Worm (Caenorhabditis elegans) whole organism, L2 larva: ENCODE measurements around the gene K02C4.2.

Source experiments
- C34F6.9 ChIP-seq: fragments of 150-350 bp; optimal IDR thresholded peaks from 2 replicates; lab custom pipeline; 2014; ENCODE audit warnings: missing biosample characterization, missing genetic modification characterization
- F13H6.1 ChIP-seq: sonication (generic microtip); optimal IDR thresholded peaks from 2 replicates; lab custom pipeline; 2016; ENCODE audit warnings: missing genetic modification characterization, missing compliant biosample characterization
- R02D3.7 ChIP-seq: fragments of 150-350 bp; optimal IDR thresholded peaks from 2 replicates; lab custom pipeline; 2014; ENCODE audit warnings: missing biosample characterization, missing genetic modification characterization
- Y55F3AM.14 ChIP-seq: fragments of 200-800 bp; sonication (Bioruptor generic); optimal IDR thresholded peaks from 2 replicates; lab custom pipeline; 2018; ENCODE audit warnings: mild to moderate bottlenecking, missing genetic modification characterization, missing compliant biosample characterization
- ZK546.5 ChIP-seq: sonication (generic microtip); optimal IDR thresholded peaks from 2 replicates; lab custom pipeline; 2017; ENCODE audit warnings: missing biosample characterization, missing genetic modification characterization
- alr-1 ChIP-seq: fragments of 150-350 bp; optimal IDR thresholded peaks from 2 replicates; lab custom pipeline; 2014; ENCODE audit warnings: missing biosample characterization, missing genetic modification characterization
- aly-2 ChIP-seq: fragments of 150-350 bp; optimal IDR thresholded peaks from 2 replicates; lab custom pipeline; 2014; ENCODE audit warnings: missing biosample characterization, missing genetic modification characterization
- blmp-1 ChIP-seq: sonication (generic microtip); optimal IDR thresholded peaks from 2 replicates; lab custom pipeline; 2017; ENCODE audit warnings: missing genetic modification characterization, mild to moderate bottlenecking, missing compliant biosample characterization, antibody characterized with exemption, moderate library complexity; ENCODE audit not compliant: insufficient read depth
- ceh-16 ChIP-seq: fragments of 150-350 bp; optimal IDR thresholded peaks from 2 replicates; lab custom pipeline; 2014; ENCODE audit warnings: missing biosample characterization, missing genetic modification characterization
- ceh-82 ChIP-seq: fragments of 150-350 bp; optimal IDR thresholded peaks from 2 replicates; lab custom pipeline; 2014; ENCODE audit warnings: missing biosample characterization, missing genetic modification characterization
- crh-2 ChIP-seq: sonication (generic microtip); optimal IDR thresholded peaks from 2 replicates; lab custom pipeline; 2017; ENCODE audit warnings: missing biosample characterization, missing genetic modification characterization
- dmd-4 ChIP-seq: sonication (generic microtip); optimal IDR thresholded peaks from 2 replicates; lab custom pipeline; 2017; ENCODE audit warnings: missing biosample characterization, missing genetic modification characterization
- egl-27 ChIP-seq: sonication (generic microtip); optimal IDR thresholded peaks from 3 replicates; lab custom pipeline; 2017; ENCODE audit warnings: missing biosample characterization, missing genetic modification reagents, missing genetic modification characterization
- elt-3 ChIP-seq: sonication (generic microtip); optimal IDR thresholded peaks from 2 replicates; lab custom pipeline; 2017; ENCODE audit warnings: missing biosample characterization, missing genetic modification characterization
- fos-1 ChIP-seq: fragments of 150-350 bp; optimal IDR thresholded peaks from 2 replicates; lab custom pipeline; 2014; ENCODE audit warnings: missing biosample characterization, missing genetic modification characterization
- gmeb-1 ChIP-seq: fragments of 150-350 bp; optimal IDR thresholded peaks from 2 replicates; lab custom pipeline; 2014; ENCODE audit warnings: missing biosample characterization, missing genetic modification characterization
- lin-11 ChIP-seq: fragments of 150-350 bp; sonication (generic microtip); optimal IDR thresholded peaks from 2 replicates; lab custom pipeline; 2014; ENCODE audit warnings: missing biosample characterization, missing genetic modification characterization, inconsistent platforms, mixed read lengths
- lin-13 ChIP-seq: fragments of 150-350 bp; optimal IDR thresholded peaks from 2 replicates; lab custom pipeline; 2014; ENCODE audit warnings: missing biosample characterization, missing genetic modification reagents, missing genetic modification characterization
- lsy-2 ChIP-seq, 2 experiments: fragments of 150-350 bp in 1 of 2; sonication (generic microtip) in 1 of 2; optimal IDR thresholded peaks; 2 replicates each; lab custom pipeline; 2014 to 2017; ENCODE audit warnings: missing biosample characterization in 2 of 2, missing genetic modification characterization in 2 of 2
- mab-5 ChIP-seq: fragments of 150-350 bp; optimal IDR thresholded peaks from 2 replicates; lab custom pipeline; 2014; ENCODE audit warnings: missing biosample characterization, missing genetic modification characterization
- mdl-1 ChIP-seq, 2 experiments: fragments of 150-350 bp in 1 of 2; sonication (generic microtip) in 1 of 2; optimal IDR thresholded peaks; 2 replicates each; lab custom pipeline; 2017; ENCODE audit warnings: missing biosample characterization in 2 of 2, missing genetic modification characterization in 2 of 2
- nhr-10 ChIP-seq: sonication (generic microtip); optimal IDR thresholded peaks from 2 replicates; lab custom pipeline; 2017; ENCODE audit warnings: missing biosample characterization, missing genetic modification characterization
- nhr-12 ChIP-seq: fragments of 150-350 bp; optimal IDR thresholded peaks from 2 replicates; lab custom pipeline; 2014; ENCODE audit warnings: missing biosample characterization, missing genetic modification characterization
- nhr-129 ChIP-seq: fragments of 150-350 bp; optimal IDR thresholded peaks from 2 replicates; lab custom pipeline; 2014; ENCODE audit warnings: missing biosample characterization, missing genetic modification characterization
- nhr-21 ChIP-seq: fragments of 150-350 bp; optimal IDR thresholded peaks from 2 replicates; lab custom pipeline; 2014; ENCODE audit warnings: missing biosample characterization, missing genetic modification characterization
- nhr-23 ChIP-seq: fragments of 150-350 bp; optimal IDR thresholded peaks from 2 replicates; lab custom pipeline; 2014; ENCODE audit warnings: missing biosample characterization, missing genetic modification reagents, missing genetic modification characterization
- nhr-237 ChIP-seq: fragments of 150-350 bp; optimal IDR thresholded peaks from 2 replicates; lab custom pipeline; 2014; ENCODE audit warnings: missing biosample characterization, missing genetic modification characterization
- nhr-25 ChIP-seq: fragments of 150-350 bp; sonication (generic microtip); optimal IDR thresholded peaks from 3 replicates; lab custom pipeline; 2014; ENCODE audit warnings: missing biosample characterization, missing genetic modification characterization
- nhr-6 ChIP-seq: fragments of 150-350 bp; optimal IDR thresholded peaks from 2 replicates; lab custom pipeline; 2014; ENCODE audit warnings: missing biosample characterization, missing genetic modification characterization
- nhr-77 ChIP-seq: fragments of 150-350 bp; optimal IDR thresholded peaks from 2 replicates; lab custom pipeline; 2014; ENCODE audit warnings: missing biosample characterization, missing genetic modification characterization
- sma-3 ChIP-seq: sonication (generic microtip); optimal IDR thresholded peaks from 2 replicates; lab custom pipeline; 2016; ENCODE audit warnings: missing genetic modification reagents, missing genetic modification characterization, missing compliant biosample characterization
- sma-9 ChIP-seq, 2 experiments: fragments of 150-350 bp in 1 of 2; sonication (generic microtip) in 1 of 2; optimal IDR thresholded peaks; 2 replicates each; lab custom pipeline; 2014 to 2016; ENCODE audit warnings: missing genetic modification characterization in 2 of 2, mild to moderate bottlenecking in 1 of 2, missing biosample characterization in 1 of 2, missing compliant biosample characterization in 1 of 2, missing genetic modification reagents in 1 of 2, moderate library complexity in 1 of 2
- snpc-4 ChIP-seq: fragments of 150-350 bp; optimal IDR thresholded peaks from 2 replicates; lab custom pipeline; 2014; ENCODE audit warnings: missing biosample characterization, missing genetic modification characterization
- unc-39 ChIP-seq: fragments of 150-350 bp; optimal IDR thresholded peaks from 2 replicates; lab custom pipeline; 2014; ENCODE audit warnings: missing biosample characterization, missing genetic modification characterization
- unc-55 ChIP-seq: fragments of 150-350 bp; sonication (generic microtip); optimal IDR thresholded peaks from 3 replicates; lab custom pipeline; 2014; ENCODE audit warnings: missing biosample characterization, missing genetic modification reagents, missing genetic modification characterization
- ztf-1 ChIP-seq: fragments of 200-800 bp; sonication (Bioruptor generic); conservative IDR thresholded peaks from 2 replicates; pipeline ENCODE4 v1.3.6; 2022; ENCODE audit warnings: missing genetic modification characterization, missing compliant biosample characterization
- ztf-11 ChIP-seq: sonication (generic microtip); optimal IDR thresholded peaks from 2 replicates; lab custom pipeline; 2017; ENCODE audit warnings: missing biosample characterization, missing genetic modification characterization
- ztf-4 ChIP-seq: fragments of 150-350 bp; optimal IDR thresholded peaks from 2 replicates; lab custom pipeline; 2014; ENCODE audit warnings: missing biosample characterization, missing genetic modification characterization

Gene K02C4.2

DNA sequence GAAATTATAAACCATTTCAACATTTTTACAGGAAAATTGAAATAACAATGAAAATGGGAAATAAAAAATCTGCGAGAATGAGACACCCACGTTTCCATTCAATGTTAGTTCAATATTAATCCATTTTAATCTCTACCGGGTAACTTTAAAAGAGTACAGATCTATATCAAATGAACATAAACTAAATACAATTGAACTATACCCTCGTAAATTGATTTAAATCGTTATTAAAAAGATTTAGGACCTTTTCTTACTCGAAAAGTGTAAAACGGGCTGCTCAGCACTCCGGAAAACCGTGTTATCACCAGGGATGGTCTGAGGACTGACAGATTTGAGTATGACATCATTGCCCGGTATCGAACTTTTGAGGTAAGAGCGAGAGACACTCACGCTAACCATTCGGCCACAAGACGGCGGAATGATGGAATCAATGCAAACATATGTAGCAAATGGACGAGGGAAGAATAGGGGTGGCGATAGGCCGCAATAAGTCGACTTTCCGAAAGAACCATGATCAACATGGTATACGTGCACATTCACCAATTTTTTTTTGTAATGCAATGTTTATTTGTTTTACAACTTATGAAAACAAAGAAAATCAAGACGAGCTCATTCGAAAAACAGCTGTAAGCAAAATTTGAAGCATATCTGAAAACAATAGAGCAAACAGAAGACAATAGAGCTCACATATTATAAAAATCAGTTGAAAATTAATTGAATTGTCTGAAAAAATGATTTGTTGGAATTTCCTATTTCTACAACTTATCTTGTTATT, 31.5 kb downstream of the K02C4.2 start, which contains the start of the genes chst-1 and C41C4.9 (continued):
- TF ChIP-seq nhr-21 (tag; lab: Kevin White, UChicago) (peak; percentile 65), mdl-1 (tag; optimal IDR thresholded peaks at IDR 0.05; lab: Kevin White, UChicago) (no peak), nhr-77 (tag; lab: Kevin White, UChicago) (no peak), mab-5 (tag; lab: Kevin White, UChicago) (no peak), crh-2 (tag; lab: Kevin White, UChicago) (peak; percentile 13), ztf-1 (GFP tag; lab: Robert Waterston, UW) (no peak), unc-55 (GFP tag; lab: Kevin White, UChicago) (no peak), F13H6.1 (tag; lab: Kevin White, UChicago) (peak; percentile 65)

DNA sequence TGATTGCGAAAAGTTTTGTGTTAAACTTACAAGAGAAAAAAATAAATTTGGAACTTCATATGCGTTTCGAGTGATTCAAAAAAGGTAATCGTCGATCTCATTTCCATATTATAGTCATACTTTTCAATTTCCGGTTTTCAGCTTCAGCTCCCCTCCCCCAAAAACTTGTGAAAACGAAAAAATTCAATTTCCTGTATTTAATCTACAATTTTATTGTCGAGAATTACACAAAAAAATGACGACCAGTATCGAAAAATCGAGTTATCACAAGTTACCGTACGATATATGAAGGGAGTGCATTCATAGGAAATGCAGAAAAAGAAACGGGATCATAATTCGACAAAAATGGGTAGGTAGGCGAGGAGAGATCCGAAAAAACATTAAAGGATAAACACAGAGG, 36.5 kb downstream of the K02C4.2 start, which contains the start of gene lron-4:
Gene lron-4 (minus strand): TSS at position 101 of the 400 bp plus-strand sequence.
- TF ChIP-seq aly-2 (tag; lab: Kevin White, UChicago), result no peak
- no peak for TF ChIP-seq Y55F3AM.14 (GFP tag; lab: Kevin White, UChicago)
- TF ChIP-seq unc-55 (GFP tag; lab: Kevin White, UChicago), result no peak
- TF ChIP-seq sma-3, result no peak
- no peak for TF ChIP-seq ztf-11 (tag; lab: Kevin White, UChicago)
- no peak for TF ChIP-seq blmp-1 (tag; lab: Kevin White, UChicago)

DNA sequence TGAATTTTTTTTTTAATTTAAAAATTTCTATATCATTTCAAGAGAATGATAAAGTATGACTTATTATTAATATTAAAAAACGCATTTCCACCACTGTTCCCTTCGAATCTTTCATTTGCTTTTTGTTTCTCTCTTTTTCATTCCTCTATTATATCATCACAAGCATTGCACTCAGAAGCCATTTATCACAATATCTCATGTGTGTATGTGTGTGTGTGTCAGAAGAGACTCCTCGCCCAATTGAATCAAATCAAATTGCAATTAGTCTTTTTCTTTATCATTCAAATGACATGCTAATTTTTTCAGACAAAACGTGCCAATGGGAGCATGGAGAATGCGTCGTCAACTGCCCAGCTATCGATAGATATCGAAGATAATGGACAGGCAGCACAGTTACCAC, 40.6 kb downstream of the K02C4.2 start, which contains the start of gene unc-105:
Gene unc-105 (plus strand): TSS at position 301 of the 400 bp plus-strand sequence.
- no peak for TF ChIP-seq gmeb-1 (tag; lab: Kevin White, UChicago)
- no peak for TF ChIP-seq nhr-21 (tag; lab: Kevin White, UChicago)
- no peak for TF ChIP-seq alr-1 (tag; lab: Kevin White, UChicago)
- no peak for TF ChIP-seq lin-11 (tag; lab: Kevin White, UChicago)
- TF ChIP-seq fos-1 (tag; lab: Kevin White, UChicago), result no peak
- TF ChIP-seq snpc-4 (tag; lab: Kevin White, UChicago), result no peak
- no peak for TF ChIP-seq elt-3 (tag; lab: Kevin White, UChicago)
- no peak for TF ChIP-seq C34F6.9 (tag; lab: Kevin White, UChicago)
- TF ChIP-seq lin-13, result no peak
- TF ChIP-seq lsy-2 (tag; optimal IDR thresholded peaks at IDR 0.05; lab: Kevin White, UChicago), result no peak
- no peak for TF ChIP-seq egl-27 (tag; lab: Kevin White, UChicago)
- no peak for TF ChIP-seq crh-2 (tag; lab: Kevin White, UChicago)
- TF ChIP-seq F13H6.1 (tag; lab: Kevin White, UChicago), result no peak
- no peak for TF ChIP-seq mdl-1 (tag; optimal IDR thresholded peaks at IDR 0.05; lab: Kevin White, UChicago)
- TF ChIP-seq nhr-129, result no peak
- no peak for TF ChIP-seq ZK546.5 (tag; lab: Kevin White, UChicago)
- no peak for TF ChIP-seq nhr-6 (tag; lab: Kevin White, UChicago)
- no peak for TF ChIP-seq R02D3.7 (tag; lab: Kevin White, UChicago)

DNA sequence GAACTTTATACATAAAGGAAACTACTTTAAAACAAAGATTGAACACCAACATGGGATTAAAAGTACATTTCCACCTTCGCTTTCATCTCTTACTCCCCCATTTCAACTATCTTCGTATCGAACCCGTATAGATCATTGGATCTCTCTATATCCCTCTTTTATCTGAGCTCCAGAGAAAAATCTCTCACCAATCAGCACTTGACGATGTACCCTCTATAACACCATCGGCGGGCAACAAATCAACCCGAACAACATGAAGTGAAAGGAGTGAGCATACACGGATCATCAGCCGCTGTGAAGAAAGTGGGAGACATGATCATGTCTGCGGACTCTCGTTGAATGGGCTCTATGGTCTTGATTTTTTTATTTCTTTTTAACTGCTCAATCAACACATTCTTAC, 41.9 kb downstream of the K02C4.2 start:
- TF ChIP-seq lsy-2 (tag; optimal IDR thresholded peaks at IDR 0.05; lab: Kevin White, UChicago), result peak in 1 of 2 experiments; percentile 5
- no peak for TF ChIP-seq ceh-16 (tag; lab: Kevin White, UChicago)
- no peak for TF ChIP-seq unc-39 (tag; lab: Kevin White, UChicago)
- TF ChIP-seq F13H6.1 (tag; lab: Kevin White, UChicago), result peak; percentile 1
- TF ChIP-seq nhr-129, result peak; percentile 24
- TF ChIP-seq sma-9 (GFP tag; optimal IDR thresholded peaks at IDR 0.05; lab: Kevin White, UChicago), result peak; percentile 50
- TF ChIP-seq sma-9 (tag; optimal IDR thresholded peaks at IDR 0.05; lab: Kevin White, UChicago), result no peak

DNA sequence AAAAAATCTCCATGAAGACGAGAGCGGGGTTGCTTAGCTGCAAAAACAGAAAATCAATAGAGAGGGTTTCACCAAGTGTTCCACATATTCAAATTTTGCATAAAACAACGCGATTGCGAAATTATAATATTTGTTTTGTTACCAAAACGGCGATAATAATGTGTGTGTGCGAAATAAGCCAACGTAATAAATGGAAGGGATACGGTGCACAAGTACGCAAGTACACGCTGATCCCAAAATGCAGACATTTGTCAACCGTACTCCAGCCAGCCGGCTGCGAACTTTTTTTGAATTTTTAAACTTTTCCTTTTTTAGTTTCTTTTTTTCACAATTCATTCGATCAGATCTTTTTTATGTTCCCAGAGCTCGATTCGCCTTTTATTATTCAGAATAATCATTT, 49.3 kb downstream of the K02C4.2 start, which contains the start of gene ire-1:
Gene ire-1 (minus strand): TSS at position 44 of the 400 bp plus-strand sequence.
- peak; percentile 49 for TF ChIP-seq gmeb-1 (tag; lab: Kevin White, UChicago)
- TF ChIP-seq fos-1 (tag; lab: Kevin White, UChicago), result peak; percentile 64
- TF ChIP-seq nhr-10 (tag; lab: Kevin White, UChicago), result no peak
- TF ChIP-seq ceh-16 (tag; lab: Kevin White, UChicago), result no peak
- no peak for TF ChIP-seq nhr-77 (tag; lab: Kevin White, UChicago)
- TF ChIP-seq R02D3.7 (tag; lab: Kevin White, UChicago), result no peak
- no peak for TF ChIP-seq mab-5 (tag; lab: Kevin White, UChicago)
- peak; percentile 32 for TF ChIP-seq F13H6.1 (tag; lab: Kevin White, UChicago)
- TF ChIP-seq nhr-25 (tag; lab: Kevin White, UChicago), result no peak
- TF ChIP-seq nhr-12, result no peak
- TF ChIP-seq nhr-23, result no peak
- no peak for TF ChIP-seq nhr-237 (tag; lab: Kevin White, UChicago)
- no peak for TF ChIP-seq ZK546.5 (tag; lab: Kevin White, UChicago)
- peak; percentile 47 for TF ChIP-seq lin-13
- TF ChIP-seq nhr-129, result peak; percentile 76
- TF ChIP-seq ceh-82 (tag; lab: Kevin White, UChicago), result no peak
- TF ChIP-seq sma-9 (GFP tag; optimal IDR thresholded peaks at IDR 0.05; lab: Kevin White, UChicago), result peak; percentile 49
- no peak for TF ChIP-seq sma-9 (tag; optimal IDR thresholded peaks at IDR 0.05; lab: Kevin White, UChicago)
- peak; percentile 84 for TF ChIP-seq crh-2 (tag; lab: Kevin White, UChicago)
- no peak for TF ChIP-seq egl-27 (tag; lab: Kevin White, UChicago)
- peak; percentile 93 to 99 for TF ChIP-seq lsy-2 (tag; optimal IDR thresholded peaks at IDR 0.05; lab: Kevin White, UChicago)
- TF ChIP-seq unc-39 (tag; lab: Kevin White, UChicago), result no peak
- no peak for TF ChIP-seq alr-1 (tag; lab: Kevin White, UChicago)
- no peak for TF ChIP-seq dmd-4 (tag; lab: Kevin White, UChicago)
- TF ChIP-seq unc-55 (GFP tag; lab: Kevin White, UChicago), result peak; percentile 94
- TF ChIP-seq ztf-4 (tag; lab: Kevin White, UChicago), result no peak
- no peak for TF ChIP-seq ztf-11 (tag; lab: Kevin White, UChicago)
- no peak for TF ChIP-seq aly-2 (tag; lab: Kevin White, UChicago)
